Fruit fly (Drosophila melanogaster): ENCODE measurements around the gene Mesh1.
A peak's percentile ranks its signal among the peaks of the same experiment; 100 is the strongest.

dm6 chr3R:29199807-29200693 is 2.3 kb downstream of the Mesh1 start, which contains the start of gene CG11899:
- TF ChIP-seq Fer2 (tag; optimal IDR thresholded peaks at IDR 0.05) (no peak), Blimp-1 (GFP tag; optimal IDR thresholded peaks at IDR 0.05) (no peak), CG8478 (optimal IDR thresholded peaks at IDR 0.05) (no peak), CG16813 (GFP tag; IDR thresholded peaks at IDR 0.05; ENCODE audit: partially characterized antibody) (no peak), Dad (GFP tag; optimal IDR thresholded peaks at IDR 0.05) (no peak), CG9727 (GFP tag; optimal IDR thresholded peaks at IDR 0.05) (no peak), org-1 (GFP tag; optimal IDR thresholded peaks at IDR 0.05) (no peak), Side (GFP tag; optimal IDR thresholded peaks at IDR 0.05) (no peak), ATbp (GFP tag; optimal IDR thresholded peaks at IDR 0.05) (no peak), Antp (GFP tag; optimal IDR thresholded peaks at IDR 0.05) (no peak), CG32767 (GFP tag; IDR thresholded peaks at IDR 0.05) (no peak), Rfx (GFP tag; IDR thresholded peaks at IDR 0.05) (peak; percentile 35; the same call in 1 of the 2 replicates), kah (GFP tag; optimal IDR thresholded peaks at IDR 0.05) (no peak)
